Fruit fly (Drosophila melanogaster) whole organism, embryonic: ENCODE data around the gene Brms1.

Experiments
- CG10462 ChIP-seq: fragments of 200-800 bp; sonication (Bioruptor generic); optimal IDR thresholded peaks from 2 replicates; lab custom pipeline; 2016; ENCODE audit warnings: missing biosample characterization, missing genetic modification characterization
- CG11560 ChIP-seq: fragments of 200-800 bp; sonication (Bioruptor generic); IDR thresholded peaks from 3 replicates; pipeline ENCODE4 v1.3.6; 2022; ENCODE audit warnings: missing biosample characterization, missing genetic modification characterization
- CG11723 ChIP-seq: fragments of 200-800 bp; sonication (Bioruptor generic); optimal IDR thresholded peaks from 2 replicates; lab custom pipeline; 2017; ENCODE audit warnings: missing biosample characterization, mild to moderate bottlenecking, missing genetic modification characterization
- CG12155 ChIP-seq: fragments of 200-800 bp; sonication (Bioruptor generic); optimal IDR thresholded peaks from 3 replicates; lab custom pipeline; 2016; ENCODE audit warnings: missing biosample characterization, missing genetic modification characterization
- CG13287 ChIP-seq: fragments of 200-800 bp; sonication (Bioruptor generic); IDR thresholded peaks from 2 replicates; pipeline ENCODE4 v1.3.6; 2022; ENCODE audit warnings: missing biosample characterization, missing genetic modification characterization; ENCODE audit not compliant: partially characterized antibody
- CG13894 ChIP-seq: fragments of 200-800 bp; sonication (Bioruptor generic); optimal IDR thresholded peaks from 3 replicates; lab custom pipeline; 2018; ENCODE audit warnings: missing biosample characterization, mild to moderate bottlenecking, missing genetic modification characterization, moderate library complexity
- CG14860 ChIP-seq: fragments of 200-800 bp; sonication (Bioruptor generic); IDR thresholded peaks from 3 replicates; pipeline ENCODE4 v1.3.6; 2022; ENCODE audit warnings: missing biosample characterization, missing genetic modification characterization; ENCODE audit not compliant: partially characterized antibody
- CG15269 ChIP-seq: fragments of 200-800 bp; sonication (Bioruptor generic); optimal IDR thresholded peaks from 2 replicates; lab custom pipeline; 2018; ENCODE audit warnings: missing biosample characterization, mild to moderate bottlenecking, missing genetic modification characterization, moderate library complexity
- CG3065 ChIP-seq: fragments of 200-800 bp; sonication (Bioruptor generic); optimal IDR thresholded peaks from 2 replicates; lab custom pipeline; 2016; ENCODE audit warnings: missing biosample characterization, missing genetic modification characterization
- CG33557 ChIP-seq: fragments of 200-800 bp; sonication (Bioruptor generic); optimal IDR thresholded peaks from 2 replicates; lab custom pipeline; 2019; ENCODE audit warnings: missing biosample characterization, mild to moderate bottlenecking, missing genetic modification characterization, moderate library complexity
- CG3838 ChIP-seq: fragments of 200-800 bp; sonication (Bioruptor generic); optimal IDR thresholded peaks from 3 replicates; lab custom pipeline; 2016; ENCODE audit warnings: missing biosample characterization, missing genetic modification characterization
- CG3847 ChIP-seq: fragments of 200-800 bp; sonication (Bioruptor generic); IDR thresholded peaks from 2 replicates; pipeline ENCODE4 v1.3.6; 2022; ENCODE audit warnings: missing biosample characterization, missing genetic modification characterization
- CG5953 ChIP-seq: fragments of 200-800 bp; sonication (Bioruptor generic); IDR thresholded peaks from 2 replicates; pipeline ENCODE4 v1.3.6; 2022; ENCODE audit warnings: missing biosample characterization, missing genetic modification characterization
- CG8281 ChIP-seq: fragments of 200-800 bp; sonication (Bioruptor generic); optimal IDR thresholded peaks from 2 replicates; lab custom pipeline; 2018; ENCODE audit warnings: missing biosample characterization, mild to moderate bottlenecking, missing genetic modification characterization, moderate library complexity
- CG8290 ChIP-seq, 3 experiments: fragments of 200-800 bp; sonication (Bioruptor generic); optimal IDR thresholded peaks; 2 replicates each; lab custom pipeline; 2016 to 2019; ENCODE audit warnings: missing biosample characterization in 3 of 3, missing genetic modification characterization in 3 of 3, mild to moderate bottlenecking in 2 of 3, moderate library complexity in 1 of 3
- CHES-1-like ChIP-seq: fragments of 200-800 bp; sonication (Bioruptor generic); optimal IDR thresholded peaks from 2 replicates; lab custom pipeline; 2016; ENCODE audit warnings: missing biosample characterization, missing genetic modification characterization
- Doc3 ChIP-seq: fragments of 200-800 bp; sonication (Bioruptor generic); IDR thresholded peaks from 3 replicates; pipeline ENCODE4 v1.3.6; 2022; ENCODE audit warnings: missing biosample characterization, missing genetic modification characterization; ENCODE audit not compliant: partially characterized antibody
- E2f2 ChIP-seq: fragments of 200-800 bp; sonication (Bioruptor generic); IDR thresholded peaks from 2 replicates; pipeline ENCODE4 v1.3.6; 2022; ENCODE audit warnings: missing biosample characterization, missing genetic modification characterization
- Hand ChIP-seq: fragments of 200-800 bp; sonication (Bioruptor generic); optimal IDR thresholded peaks from 2 replicates; lab custom pipeline; 2017; ENCODE audit warnings: mild to moderate bottlenecking, missing biosample characterization, missing genetic modification reagents, missing genetic modification characterization
- Lhr ChIP-seq: fragments of 200-800 bp; sonication (Bioruptor generic); optimal IDR thresholded peaks from 3 replicates; lab custom pipeline; 2017; ENCODE audit warnings: mild to moderate bottlenecking, missing biosample characterization, missing genetic modification reagents, missing genetic modification characterization
- MBD-R2 ChIP-seq: fragments of 200-800 bp; sonication (Bioruptor generic); IDR thresholded peaks from 2 replicates; pipeline ENCODE4 v1.3.6; 2022; ENCODE audit warnings: missing biosample characterization, missing genetic modification characterization
- Med ChIP-seq: fragments of 200-800 bp; sonication (Bioruptor generic); peaks from one replicate; lab custom pipeline; 2016; ENCODE audit warnings: missing biosample characterization, missing genetic modification characterization, mild to moderate bottlenecking, inconsistent platforms, moderate library complexity
- Myb ChIP-seq: fragments of 200-800 bp; sonication (Bioruptor generic); optimal IDR thresholded peaks from 2 replicates; lab custom pipeline; 2016; ENCODE audit warnings: missing biosample characterization, missing genetic modification characterization
- Optix ChIP-seq: fragments of 200-800 bp; sonication (Bioruptor generic); IDR thresholded peaks from 3 replicates; pipeline ENCODE4 v1.3.6; 2022; ENCODE audit warnings: missing biosample characterization, missing genetic modification characterization
- Pdp1 ChIP-seq, 2 experiments: fragments of 200-800 bp; sonication (Bioruptor generic); optimal IDR thresholded peaks; 3 replicates each; lab custom pipeline; 2016; ENCODE audit warnings: missing biosample characterization in 2 of 2, missing genetic modification characterization in 2 of 2, mild to moderate bottlenecking in 1 of 2, moderate library complexity in 1 of 2
- Sin3A ChIP-seq: fragments of >200 bp; optimal IDR thresholded peaks from 2 replicates; lab custom pipeline; 2018
- Sry-δ ChIP-seq: fragments of 200-800 bp; sonication (Bioruptor generic); optimal IDR thresholded peaks from 2 replicates; lab custom pipeline; 2016; ENCODE audit warnings: missing biosample characterization, missing genetic modification characterization
- ac ChIP-seq: fragments of 200-800 bp; sonication (Bioruptor generic); optimal IDR thresholded peaks from 3 replicates; lab custom pipeline; 2017; ENCODE audit warnings: missing biosample characterization, mild to moderate bottlenecking, missing genetic modification characterization
- ap ChIP-seq: fragments of 200-800 bp; sonication (Bioruptor generic); IDR thresholded peaks from 2 replicates; pipeline ENCODE4 v1.3.6; 2022; ENCODE audit warnings: missing biosample characterization, missing genetic modification characterization
- ato ChIP-seq: fragments of 200-800 bp; sonication (Bioruptor generic); IDR thresholded peaks from 2 replicates; pipeline ENCODE4 v1.3.6; 2022; ENCODE audit warnings: missing biosample characterization, missing genetic modification characterization; ENCODE audit not compliant: partially characterized antibody
- br ChIP-seq: fragments of >200 bp; optimal IDR thresholded peaks from 2 replicates; lab custom pipeline; 2017
- cato ChIP-seq: fragments of 200-800 bp; sonication (Bioruptor generic); optimal IDR thresholded peaks from 2 replicates; lab custom pipeline; 2016; ENCODE audit warnings: missing biosample characterization, missing genetic modification characterization, borderline replicate concordance
- caup ChIP-seq: fragments of 200-800 bp; sonication (Bioruptor generic); optimal IDR thresholded peaks from 3 replicates; lab custom pipeline; 2017; ENCODE audit warnings: missing biosample characterization, mild to moderate bottlenecking, missing genetic modification characterization, moderate library complexity; ENCODE audit not compliant: severe bottlenecking
- chinmo ChIP-seq: fragments of 200-800 bp; sonication (Bioruptor generic); IDR thresholded peaks from 4 replicates; pipeline ENCODE4 v1.3.6; 2022; ENCODE audit warnings: missing biosample characterization, missing genetic modification characterization; ENCODE audit not compliant: partially characterized antibody
- crol ChIP-seq: fragments of 200-800 bp; sonication (Bioruptor generic); IDR thresholded peaks from 2 replicates; pipeline ENCODE4 v1.3.6; 2022; ENCODE audit warnings: missing biosample characterization, missing genetic modification characterization
- disco-r ChIP-seq: fragments of 200-800 bp; sonication (Bioruptor generic); optimal IDR thresholded peaks from 2 replicates; lab custom pipeline; 2016; ENCODE audit warnings: missing biosample characterization, missing genetic modification characterization
- dmrt99B ChIP-seq: fragments of 200-800 bp; sonication (Bioruptor generic); optimal IDR thresholded peaks from 2 replicates; lab custom pipeline; 2018; ENCODE audit warnings: missing biosample characterization, mild to moderate bottlenecking, missing genetic modification characterization, moderate library complexity
- ftz-f1 ChIP-seq: fragments of 200-800 bp; sonication (Bioruptor generic); optimal IDR thresholded peaks from 2 replicates; lab custom pipeline; 2016; ENCODE audit warnings: missing biosample characterization, missing genetic modification characterization
- hkb ChIP-seq, 2 experiments: fragments of 200-800 bp in 1 of 2; fragments of >200 bp in 1 of 2; sonication (Bioruptor generic) in 1 of 2; IDR thresholded peaks in 1 of 2; optimal IDR thresholded peaks in 1 of 2; 2 replicates each; pipeline versions ENCODE4 v1.3.6 to Lab custom; 2017 to 2022; ENCODE audit warnings: missing biosample characterization in 1 of 2, missing genetic modification characterization in 1 of 2
- lmd ChIP-seq: fragments of 200-800 bp; sonication (Bioruptor generic); IDR thresholded peaks from 2 replicates; pipeline ENCODE4 v1.3.6; 2022; ENCODE audit warnings: missing biosample characterization, missing genetic modification characterization
- odd ChIP-seq: fragments of 200-800 bp; sonication (Bioruptor generic); optimal IDR thresholded peaks from 2 replicates; lab custom pipeline; 2017; ENCODE audit warnings: missing biosample characterization, mild to moderate bottlenecking, missing genetic modification characterization
- row ChIP-seq: fragments of 200-800 bp; sonication (Bioruptor generic); IDR thresholded peaks from 3 replicates; pipeline ENCODE4 v1.3.6; 2022; ENCODE audit warnings: missing biosample characterization, missing genetic modification characterization
- salm ChIP-seq: fragments of 200-800 bp; sonication (Bioruptor generic); optimal IDR thresholded peaks from 2 replicates; lab custom pipeline; 2018; ENCODE audit warnings: missing biosample characterization, mild to moderate bottlenecking, missing genetic modification characterization
- sd ChIP-seq: fragments of 200-800 bp; sonication (Bioruptor generic); optimal IDR thresholded peaks from 3 replicates; lab custom pipeline; 2018; ENCODE audit warnings: missing biosample characterization, mild to moderate bottlenecking, missing genetic modification characterization, moderate library complexity
- seq ChIP-seq: fragments of 200-800 bp; sonication (Bioruptor generic); IDR thresholded peaks from 2 replicates; pipeline ENCODE4 v1.3.6; 2022; ENCODE audit warnings: missing biosample characterization, missing genetic modification characterization
- sna ChIP-seq: fragments of 200-800 bp; sonication (Bioruptor generic); IDR thresholded peaks from 2 replicates; pipeline ENCODE4 v1.3.6; 2022; ENCODE audit warnings: missing biosample characterization, missing genetic modification characterization; ENCODE audit not compliant: partially characterized antibody
- so ChIP-seq: fragments of 200-800 bp; sonication (Bioruptor generic); IDR thresholded peaks from 3 replicates; pipeline ENCODE4 v1.3.6; 2022; ENCODE audit warnings: missing biosample characterization, missing genetic modification characterization
- sug ChIP-seq: fragments of 200-800 bp; optimal IDR thresholded peaks from 2 replicates; lab custom pipeline; 2019; ENCODE audit warnings: missing biosample characterization, mild to moderate bottlenecking, missing genetic modification characterization, moderate library complexity

Brms1 gene

DNA sequence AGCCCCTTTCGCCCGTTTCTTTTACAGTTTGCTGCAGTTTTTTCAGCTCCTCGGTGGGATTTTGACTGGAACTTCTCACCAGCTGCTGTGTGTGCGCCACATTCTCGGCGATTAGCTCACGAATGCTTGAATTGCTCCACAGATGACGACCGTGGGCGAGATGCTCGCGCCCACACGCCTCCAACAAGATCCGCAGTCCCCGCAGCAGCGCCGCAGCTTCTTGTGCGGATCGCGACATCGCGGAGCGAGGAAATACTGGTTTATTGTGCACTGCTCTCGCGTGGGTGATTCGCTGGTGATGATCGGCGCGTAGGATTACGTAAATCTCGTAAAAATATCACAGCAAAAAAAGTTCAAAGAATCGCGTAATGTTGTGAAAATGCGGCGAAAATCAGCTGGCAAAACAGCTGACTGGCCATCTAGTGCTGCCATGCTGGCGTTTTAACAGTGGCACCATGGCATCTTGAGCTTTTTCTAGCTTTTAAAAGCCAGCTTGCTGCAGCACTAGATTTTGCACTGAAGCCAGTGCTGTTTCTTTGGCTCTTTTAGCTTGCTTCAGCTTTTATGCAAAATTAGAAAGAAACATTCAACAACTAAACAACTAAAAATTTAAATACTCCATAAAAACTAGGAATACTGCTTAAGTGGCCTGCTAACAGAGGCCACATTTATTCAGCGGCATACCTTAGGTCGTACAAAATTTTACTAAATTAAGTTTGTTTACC, 8.5 kb downstream of the Brms1 start, which contains the start of gene Coq8 (continued):
- no peak for TF ChIP-seq dmrt99B
- peak; percentile 90 for TF ChIP-seq row
- no peak for TF ChIP-seq br (lab: Kevin White, UChicago)
- TF ChIP-seq crol (GFP tag; lab: Robert Waterston, UW) = peak; percentile 43; the same call in 1 of the 2 replicates
- TF ChIP-seq ap (GFP tag; lab: Robert Waterston, UW) = no peak
- TF ChIP-seq CG3065 = no peak
- TF ChIP-seq CG8281 = no peak
- TF ChIP-seq ac (GFP tag; lab: Kevin White, UChicago) = no peak
- no peak for TF ChIP-seq salm (tag; lab: Kevin White, UChicago)
- no peak for TF ChIP-seq odd (GFP tag; lab: Kevin White, UChicago)
- no peak for TF ChIP-seq Optix (GFP tag; lab: Robert Waterston, UW)
- no peak for TF ChIP-seq Sry-δ (GFP tag; lab: Kevin White, UChicago)
- no peak for TF ChIP-seq CG33557 (GFP tag; lab: Kevin White, UChicago)
- TF ChIP-seq Pdp1 (GFP tag; optimal IDR thresholded peaks at IDR 0.05; lab: Kevin White, UChicago) = peak in 1 of 2 experiments; percentile 89
- no peak for TF ChIP-seq lmd (GFP tag; lab: Robert Waterston, UW)
- peak; percentile 2 for TF ChIP-seq Sin3A
- TF ChIP-seq sug (tag; lab: Kevin White, UChicago) = peak; percentile 18
- no peak for TF ChIP-seq CHES-1-like
- TF ChIP-seq ato (GFP tag; lab: Robert Waterston, UW) = no peak
- TF ChIP-seq Hand (GFP tag; lab: Kevin White, UChicago) = no peak
- peak; percentile 36 for TF ChIP-seq sd (tag; lab: Kevin White, UChicago)
- TF ChIP-seq sna (GFP tag; lab: Robert Waterston, UW) = 0 out of 2 replicates have a peak, but pooled peaks have one; percentile 28
- no peak for TF ChIP-seq disco-r (GFP tag; lab: Kevin White, UChicago)
- TF ChIP-seq CG5953 (GFP tag; lab: Robert Waterston, UW) = no peak
- no peak for TF ChIP-seq CG8290 (GFP tag; optimal IDR thresholded peaks at IDR 0.05; lab: Kevin White, UChicago)
- TF ChIP-seq CG8290 (tag; optimal IDR thresholded peaks at IDR 0.05; lab: Kevin White, UChicago) = peak in 1 of 2 experiments; percentile 26
- no peak for TF ChIP-seq CG11560 (tag; lab: Robert Waterston, UW)
- no peak for TF ChIP-seq Lhr (GFP tag; lab: Kevin White, UChicago)
- no peak for TF ChIP-seq CG13894
- 0 out of 4 replicates have a peak, but pooled peaks have one; percentile 27 for TF ChIP-seq chinmo (GFP tag; lab: Robert Waterston, UW)
- TF ChIP-seq caup (GFP tag; lab: Kevin White, UChicago) = no peak
- peak; percentile 38; the same call in 1 of the 2 replicates for TF ChIP-seq CG13287 (GFP tag; lab: Robert Waterston, UW)
- TF ChIP-seq MBD-R2 (GFP tag; lab: Robert Waterston, UW) = peak; percentile 88
- TF ChIP-seq CG3847 (GFP tag; lab: Robert Waterston, UW) = 0 out of 2 replicates have a peak, but pooled peaks have one; percentile 10
- no peak for TF ChIP-seq Doc3 (GFP tag; lab: Robert Waterston, UW)
- TF ChIP-seq E2f2 (GFP tag; lab: Robert Waterston, UW) = peak; percentile 13; the same call in 1 of the 2 replicates
- no peak for TF ChIP-seq CG10462 (GFP tag; lab: Kevin White, UChicago)
- TF ChIP-seq Med (GFP tag; lab: Kevin White, UChicago) = peak; percentile 77
- TF ChIP-seq CG12155 = no peak
- TF ChIP-seq Myb (GFP tag; lab: Kevin White, UChicago) = no peak
- no peak for TF ChIP-seq CG14860 (GFP tag; lab: Robert Waterston, UW)
- TF ChIP-seq CG15269 = no peak
- TF ChIP-seq CG11723 (GFP tag; lab: Kevin White, UChicago) = no peak
- peak; percentile 44 for TF ChIP-seq hkb (optimal IDR thresholded peaks at IDR 0.05; lab: Kevin White, UChicago)
- TF ChIP-seq hkb (GFP tag; IDR thresholded peaks at IDR 0.05; lab: Robert Waterston, UW) = no peak
- TF ChIP-seq so = no peak
- no peak for TF ChIP-seq ftz-f1 (GFP tag; lab: Kevin White, UChicago)
- no peak for TF ChIP-seq cato (GFP tag; lab: Kevin White, UChicago)
- TF ChIP-seq CG3838 (GFP tag; lab: Kevin White, UChicago) = no peak
- no peak for TF ChIP-seq seq (GFP tag; lab: Robert Waterston, UW)
